Worm (Caenorhabditis elegans) whole organism, L2 larva: ENCODE data around the gene dpf-1.

Experiments
- C34F6.9 ChIP-seq: fragments of 150-350 bp; optimal IDR thresholded peaks from 2 replicates; lab custom pipeline; 2014; ENCODE audit warnings: missing biosample characterization, missing genetic modification characterization
- F13H6.1 ChIP-seq: sonication (generic microtip); optimal IDR thresholded peaks from 2 replicates; lab custom pipeline; 2016; ENCODE audit warnings: missing genetic modification characterization, missing compliant biosample characterization
- Y55F3AM.14 ChIP-seq: fragments of 200-800 bp; sonication (Bioruptor generic); optimal IDR thresholded peaks from 2 replicates; lab custom pipeline; 2018; ENCODE audit warnings: mild to moderate bottlenecking, missing genetic modification characterization, missing compliant biosample characterization
- ZK546.5 ChIP-seq: sonication (generic microtip); optimal IDR thresholded peaks from 2 replicates; lab custom pipeline; 2017; ENCODE audit warnings: missing biosample characterization, missing genetic modification characterization
- alr-1 ChIP-seq: fragments of 150-350 bp; optimal IDR thresholded peaks from 2 replicates; lab custom pipeline; 2014; ENCODE audit warnings: missing biosample characterization, missing genetic modification characterization
- aly-2 ChIP-seq: fragments of 150-350 bp; optimal IDR thresholded peaks from 2 replicates; lab custom pipeline; 2014; ENCODE audit warnings: missing biosample characterization, missing genetic modification characterization
- ama-1 ChIP-seq: fragments of 150-350 bp; optimal IDR thresholded peaks from 2 replicates; lab custom pipeline; 2018; ENCODE audit warnings: inconsistent platforms
- ceh-16 ChIP-seq: fragments of 150-350 bp; optimal IDR thresholded peaks from 2 replicates; lab custom pipeline; 2014; ENCODE audit warnings: missing biosample characterization, missing genetic modification characterization
- elt-1 ChIP-seq: fragments of 150-350 bp; optimal IDR thresholded peaks from 2 replicates; lab custom pipeline; 2014; ENCODE audit warnings: missing biosample characterization, missing genetic modification characterization
- elt-3 ChIP-seq: sonication (generic microtip); optimal IDR thresholded peaks from 2 replicates; lab custom pipeline; 2017; ENCODE audit warnings: missing biosample characterization, missing genetic modification characterization
- fos-1 ChIP-seq: fragments of 150-350 bp; optimal IDR thresholded peaks from 2 replicates; lab custom pipeline; 2014; ENCODE audit warnings: missing biosample characterization, missing genetic modification characterization
- gmeb-1 ChIP-seq: fragments of 150-350 bp; optimal IDR thresholded peaks from 2 replicates; lab custom pipeline; 2014; ENCODE audit warnings: missing biosample characterization, missing genetic modification characterization
- lin-13 ChIP-seq: fragments of 150-350 bp; optimal IDR thresholded peaks from 2 replicates; lab custom pipeline; 2014; ENCODE audit warnings: missing biosample characterization, missing genetic modification reagents, missing genetic modification characterization
- lin-39 ChIP-seq: fragments of 150-350 bp; optimal IDR thresholded peaks from 2 replicates; lab custom pipeline; 2014; ENCODE audit warnings: missing biosample characterization, missing genetic modification reagents, missing genetic modification characterization
- lsy-2 ChIP-seq, 2 experiments: fragments of 150-350 bp in 1 of 2; sonication (generic microtip) in 1 of 2; optimal IDR thresholded peaks; 2 replicates each; lab custom pipeline; 2014 to 2017; ENCODE audit warnings: missing biosample characterization in 2 of 2, missing genetic modification characterization in 2 of 2
- mab-5 ChIP-seq: fragments of 150-350 bp; optimal IDR thresholded peaks from 2 replicates; lab custom pipeline; 2014; ENCODE audit warnings: missing biosample characterization, missing genetic modification characterization
- nhr-10 ChIP-seq: sonication (generic microtip); optimal IDR thresholded peaks from 2 replicates; lab custom pipeline; 2017; ENCODE audit warnings: missing biosample characterization, missing genetic modification characterization
- nhr-12 ChIP-seq: fragments of 150-350 bp; optimal IDR thresholded peaks from 2 replicates; lab custom pipeline; 2014; ENCODE audit warnings: missing biosample characterization, missing genetic modification characterization
- nhr-21 ChIP-seq: fragments of 150-350 bp; optimal IDR thresholded peaks from 2 replicates; lab custom pipeline; 2014; ENCODE audit warnings: missing biosample characterization, missing genetic modification characterization
- nhr-23 ChIP-seq: fragments of 150-350 bp; optimal IDR thresholded peaks from 2 replicates; lab custom pipeline; 2014; ENCODE audit warnings: missing biosample characterization, missing genetic modification reagents, missing genetic modification characterization
- nhr-237 ChIP-seq: fragments of 150-350 bp; optimal IDR thresholded peaks from 2 replicates; lab custom pipeline; 2014; ENCODE audit warnings: missing biosample characterization, missing genetic modification characterization
- nhr-77 ChIP-seq: fragments of 150-350 bp; optimal IDR thresholded peaks from 2 replicates; lab custom pipeline; 2014; ENCODE audit warnings: missing biosample characterization, missing genetic modification characterization
- peb-1 ChIP-seq: fragments of 150-350 bp; optimal IDR thresholded peaks from 2 replicates; lab custom pipeline; 2014; ENCODE audit warnings: missing biosample characterization, missing genetic modification characterization
- skn-1 ChIP-seq: sonication (generic microtip); optimal IDR thresholded peaks from 2 replicates; lab custom pipeline; 2017; ENCODE audit warnings: missing biosample characterization, missing genetic modification characterization
- sma-3 ChIP-seq: sonication (generic microtip); optimal IDR thresholded peaks from 2 replicates; lab custom pipeline; 2016; ENCODE audit warnings: missing genetic modification reagents, missing genetic modification characterization, missing compliant biosample characterization
- sma-9 ChIP-seq, 2 experiments: fragments of 150-350 bp in 1 of 2; sonication (generic microtip) in 1 of 2; optimal IDR thresholded peaks; 2 replicates each; lab custom pipeline; 2014 to 2016; ENCODE audit warnings: missing genetic modification characterization in 2 of 2, mild to moderate bottlenecking in 1 of 2, missing biosample characterization in 1 of 2, missing compliant biosample characterization in 1 of 2, missing genetic modification reagents in 1 of 2, moderate library complexity in 1 of 2
- snpc-4 ChIP-seq: fragments of 150-350 bp; optimal IDR thresholded peaks from 2 replicates; lab custom pipeline; 2014; ENCODE audit warnings: missing biosample characterization, missing genetic modification characterization
- unc-55 ChIP-seq: fragments of 150-350 bp; sonication (generic microtip); optimal IDR thresholded peaks from 3 replicates; lab custom pipeline; 2014; ENCODE audit warnings: missing biosample characterization, missing genetic modification reagents, missing genetic modification characterization
- unc-62 ChIP-seq: fragments of 150-350 bp; optimal IDR thresholded peaks from 2 replicates; lab custom pipeline; 2014; ENCODE audit warnings: missing biosample characterization, missing genetic modification reagents, missing genetic modification characterization
- zag-1 ChIP-seq: fragments of 150-350 bp; optimal IDR thresholded peaks from 2 replicates; lab custom pipeline; 2014; ENCODE audit warnings: missing biosample characterization, missing genetic modification characterization
- ztf-11 ChIP-seq: sonication (generic microtip); optimal IDR thresholded peaks from 2 replicates; lab custom pipeline; 2017; ENCODE audit warnings: missing biosample characterization, missing genetic modification characterization

The dpf-1 gene

ce11 chrV:15517413-15517812, 46.3 kb downstream of the dpf-1 start, which contains the start of gene F21A3.3:
Gene F21A3.3 (plus strand): TSS chrV:15517713.
- TF ChIP-seq elt-1 (tag; lab: Kevin White, UChicago), result no peak
- no peak for TF ChIP-seq snpc-4 (tag; lab: Kevin White, UChicago)
- TF ChIP-seq alr-1 (tag; lab: Kevin White, UChicago), result no peak
- no peak for TF ChIP-seq lsy-2 (tag; optimal IDR thresholded peaks at IDR 0.05; lab: Kevin White, UChicago)
- no peak for TF ChIP-seq C34F6.9 (tag; lab: Kevin White, UChicago)
- TF ChIP-seq peb-1 (tag; lab: Kevin White, UChicago), result no peak
- TF ChIP-seq mab-5 (tag; lab: Kevin White, UChicago), result no peak

DNA sequence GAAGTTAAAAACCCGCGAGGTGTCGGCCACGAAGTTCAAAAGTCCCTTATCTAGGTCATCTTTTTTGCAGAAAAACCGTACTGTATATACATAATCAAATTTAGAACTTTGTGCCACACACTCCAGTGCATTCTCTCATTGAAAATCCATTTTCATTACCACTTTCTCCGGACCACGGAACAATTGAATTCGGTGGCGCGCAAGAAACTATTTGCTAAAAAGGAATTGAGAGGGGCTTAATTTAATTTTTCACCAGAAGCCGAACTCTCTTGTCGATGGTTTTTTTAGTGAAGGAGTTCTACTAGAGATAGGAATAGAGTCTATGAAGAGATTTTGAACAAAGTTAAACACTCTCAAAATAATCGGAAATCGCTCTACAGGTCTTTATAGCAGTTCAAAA, 48.7 kb downstream of the dpf-1 start:
- TF ChIP-seq nhr-10 (tag; lab: Kevin White, UChicago), result no peak
- TF ChIP-seq sma-9 (GFP tag; optimal IDR thresholded peaks at IDR 0.05; lab: Kevin White, UChicago), result no peak
- no peak for TF ChIP-seq sma-9 (tag; optimal IDR thresholded peaks at IDR 0.05; lab: Kevin White, UChicago)
- no peak for TF ChIP-seq nhr-77 (tag; lab: Kevin White, UChicago)
- no peak for TF ChIP-seq snpc-4 (tag; lab: Kevin White, UChicago)

DNA sequence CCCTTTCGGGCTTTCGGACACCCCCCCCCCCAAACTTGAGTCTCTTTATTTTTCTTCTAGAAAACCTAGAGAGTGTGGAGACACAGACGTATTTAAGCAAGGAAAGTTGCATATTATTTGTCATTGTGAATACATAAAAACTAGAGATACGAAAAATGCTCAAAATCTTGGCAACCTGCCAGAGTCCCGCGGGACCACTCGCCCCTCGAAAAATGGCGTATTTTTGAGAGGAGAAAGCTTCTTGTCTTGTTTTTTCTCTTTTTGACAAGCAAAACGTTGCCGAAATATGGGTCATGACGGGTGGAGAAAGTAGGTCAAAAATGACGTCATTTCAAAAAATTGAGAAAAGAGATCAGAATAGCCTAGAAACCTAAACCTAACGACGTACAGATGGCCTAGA, 49.3 kb downstream of the dpf-1 start:
- TF ChIP-seq unc-55 (no peak), alr-1 (tag; lab: Kevin White, UChicago) (no peak), Y55F3AM.14 (GFP tag; lab: Kevin White, UChicago) (no peak), peb-1 (tag; lab: Kevin White, UChicago) (no peak), nhr-237 (tag; lab: Kevin White, UChicago) (no peak), gmeb-1 (tag; lab: Kevin White, UChicago) (no peak), sma-3 (no peak), sma-9 (GFP tag; optimal IDR thresholded peaks at IDR 0.05; lab: Kevin White, UChicago) (no peak), sma-9 (tag; optimal IDR thresholded peaks at IDR 0.05; lab: Kevin White, UChicago) (no peak), aly-2 (tag; lab: Kevin White, UChicago) (no peak), lin-39 (tag; lab: Kevin White, UChicago) (no peak), nhr-23 (no peak), mab-5 (tag; lab: Kevin White, UChicago) (peak; percentile 60), lsy-2 (tag; optimal IDR thresholded peaks at IDR 0.05; lab: Kevin White, UChicago) (peak in 1 of 2 experiments; percentile 29), ZK546.5 (no peak), zag-1 (tag; lab: Kevin White, UChicago) (peak; percentile 20)
- TF ChIP-seq, all 48 proteins: peak for 3

ce11 chrV:15521920-15522319, 50.8 kb downstream of the dpf-1 start, which contains the start of gene lgc-31:
Gene lgc-31 (minus strand): TSS chrV:15522020.
- TF ChIP-seq fos-1 (tag; lab: Kevin White, UChicago), result no peak
- TF ChIP-seq lin-13, result no peak
- no peak for TF ChIP-seq F13H6.1 (tag; lab: Kevin White, UChicago)
- TF ChIP-seq nhr-12, result no peak
- no peak for TF ChIP-seq zag-1 (tag; lab: Kevin White, UChicago)
- no peak for TF ChIP-seq nhr-21 (tag; lab: Kevin White, UChicago)
- no peak for TF ChIP-seq ama-1 (lab: Kevin White, UChicago)
- TF ChIP-seq ZK546.5, result no peak
- no peak for TF ChIP-seq ceh-16 (tag; lab: Kevin White, UChicago)
- TF ChIP-seq ztf-11 (tag; lab: Kevin White, UChicago), result no peak
- TF ChIP-seq nhr-237 (tag; lab: Kevin White, UChicago), result no peak
- no peak for TF ChIP-seq unc-62
- no peak for TF ChIP-seq elt-3
- no peak for TF ChIP-seq C34F6.9 (tag; lab: Kevin White, UChicago)
- TF ChIP-seq unc-55, result no peak
- TF ChIP-seq skn-1 (tag; lab: Kevin White, UChicago), result no peak
- TF ChIP-seq snpc-4 (tag; lab: Kevin White, UChicago), result no peak
